Worm (Caenorhabditis elegans): ENCODE measurements around the gene Y48B6A.10.

DNA sequence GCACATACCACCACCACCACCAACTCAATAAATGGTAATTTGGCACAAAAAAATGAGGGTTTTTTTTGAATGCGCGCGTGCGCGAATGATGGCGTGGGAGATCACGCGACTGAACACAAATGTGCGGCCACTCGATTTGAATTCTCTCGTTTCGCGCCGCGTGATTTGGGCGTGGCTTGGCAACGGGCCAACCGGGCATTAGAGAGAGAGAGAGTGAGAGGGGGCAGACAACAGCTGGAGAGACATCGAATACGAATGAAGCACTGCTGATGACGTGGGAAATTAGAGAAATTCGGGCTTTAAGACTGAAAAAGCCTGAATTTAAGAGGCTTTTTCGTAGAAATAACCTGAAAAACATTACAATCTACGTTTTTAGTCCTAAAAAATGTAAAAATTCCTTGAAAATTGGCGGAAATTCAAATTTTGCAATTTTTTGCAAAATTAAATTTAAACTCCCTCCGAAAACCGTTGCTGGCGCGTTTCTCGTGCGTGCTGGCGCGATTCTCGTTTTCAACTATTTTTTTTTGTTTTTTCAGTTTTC, 37.3 kb downstream of the Y48B6A.10 start:
- TF ChIP-seq lin-39 (tag; optimal IDR thresholded peaks at IDR 0.05): peak; percentile 71
- no peak for TF ChIP-seq sptf-1 (tag; optimal IDR thresholded peaks at IDR 0.05)
- peak; percentile 48 for TF ChIP-seq aly-2 (tag; optimal IDR thresholded peaks at IDR 0.05)
- TF ChIP-seq ceh-63 (GFP tag; optimal IDR thresholded peaks at IDR 0.05): no peak
- TF ChIP-seq fkh-4 (tag; optimal IDR thresholded peaks at IDR 0.05; ENCODE audit: borderline replicate concordance): peak; percentile 36
